Worm (Caenorhabditis elegans): ENCODE results near the gene ZK688.1.

DNA sequence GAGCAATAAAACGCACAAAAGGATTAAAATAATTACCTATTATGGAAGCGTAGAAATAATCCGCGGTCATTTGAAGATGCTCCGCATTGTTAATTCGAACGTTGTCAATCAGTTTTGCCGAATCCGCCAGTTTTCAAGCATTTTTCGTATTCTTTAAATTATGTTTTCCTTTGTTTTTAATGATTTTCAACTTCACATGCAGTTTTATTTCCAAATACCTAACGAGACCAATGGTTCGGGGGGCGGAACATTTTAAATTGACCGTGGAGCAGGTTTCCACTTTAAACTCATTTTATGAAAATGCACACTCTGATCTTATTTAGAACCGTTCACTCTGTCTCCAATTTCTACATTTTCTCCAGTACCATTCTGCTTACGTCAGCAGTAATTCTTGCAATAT lies 14.6 kb upstream of the ZK688.1 start, which contains the start of gene ZK688.4:
- no peak for TF ChIP-seq hlh-6 (tag; optimal IDR thresholded peaks at IDR 0.05)
- no peak for TF ChIP-seq syd-9 (tag; optimal IDR thresholded peaks at IDR 0.05)
- no peak for TF ChIP-seq dve-1 (tag; optimal IDR thresholded peaks at IDR 0.05)
- TF ChIP-seq pros-1 (tag; optimal IDR thresholded peaks at IDR 0.05), result no peak
- TF ChIP-seq hlh-8 (tag; optimal IDR thresholded peaks at IDR 0.05), result no peak

All from whole organism, late embryonic.